Fruit fly (Drosophila melanogaster): ENCODE data around the gene CG14692.

CG14692 gene

dm6 chr3R:10803855-10804254 is at the start of gene CG14692:
Gene CG14692, minus strand, starts transcription at chr3R:10803955.
- TF ChIP-seq CG1024 (GFP tag; IDR thresholded peaks at IDR 0.05) (no peak), CkIIα-i1 (GFP tag; IDR thresholded peaks at IDR 0.05) (no peak), D (optimal IDR thresholded peaks at IDR 0.05) (no peak), D (GFP tag; optimal IDR thresholded peaks at IDR 0.05) (no peak), ash1 (GFP tag; optimal IDR thresholded peaks at IDR 0.05) (no peak), CG8924 (tag; optimal IDR thresholded peaks at IDR 0.05) (no peak), Antp (GFP tag; optimal IDR thresholded peaks at IDR 0.05) (no peak), nom (GFP tag; optimal IDR thresholded peaks at IDR 0.05) (no peak)

- TF ChIP-seq sisA (GFP tag; IDR thresholded peaks at IDR 0.05): no peak
- TF ChIP-seq Med (GFP tag): peak; percentile 74
- TF ChIP-seq usp (GFP tag; optimal IDR thresholded peaks at IDR 0.05): no peak
- TF ChIP-seq ase (GFP tag; IDR thresholded peaks at IDR 0.05): no peak
- TF ChIP-seq fru (optimal IDR thresholded peaks at IDR 0.05): no peak
- TF ChIP-seq esg (GFP tag; conservative IDR thresholded peaks at IDR 0.05): no peak
- no peak for TF ChIP-seq CG2678 (tag; optimal IDR thresholded peaks at IDR 0.05)
- peak; percentile 9 for TF ChIP-seq nom (GFP tag; optimal IDR thresholded peaks at IDR 0.05)
- peak; percentile 57 for TF ChIP-seq Dp (GFP tag; optimal IDR thresholded peaks at IDR 0.05)
- TF ChIP-seq pb (GFP tag; optimal IDR thresholded peaks at IDR 0.05): no peak
- TF ChIP-seq CG14965 (GFP tag; optimal IDR thresholded peaks at IDR 0.05; ENCODE audit: borderline replicate concordance): no peak
- no peak for TF ChIP-seq Adf1 (GFP tag; IDR thresholded peaks at IDR 0.05)
- TF ChIP-seq unpg (GFP tag; optimal IDR thresholded peaks at IDR 0.05): no peak
- TF ChIP-seq CG8765 (GFP tag; IDR thresholded peaks at IDR 0.05): no peak
- TF ChIP-seq CG8944 (GFP tag; optimal IDR thresholded peaks at IDR 0.05): no peak
- no peak for TF ChIP-seq HLHmδ (GFP tag; optimal IDR thresholded peaks at IDR 0.05)
- peak; percentile 45 for TF ChIP-seq CG13287 (GFP tag; IDR thresholded peaks at IDR 0.05; ENCODE audit: partially characterized antibody)
- no peak for TF ChIP-seq CG17612 (GFP tag; IDR thresholded peaks at IDR 0.05)
- TF ChIP-seq CG17186 (GFP tag; optimal IDR thresholded peaks at IDR 0.05): no peak
- no peak for TF ChIP-seq CG9609 (GFP tag; optimal IDR thresholded peaks at IDR 0.05)
- peak; percentile 88 for TF ChIP-seq Myb (GFP tag; optimal IDR thresholded peaks at IDR 0.05)
- TF ChIP-seq fd102C (GFP tag; optimal IDR thresholded peaks at IDR 0.05): no peak
- TF ChIP-seq dan (GFP tag; IDR thresholded peaks at IDR 0.05): no peak
- TF ChIP-seq CG16863 (GFP tag; optimal IDR thresholded peaks at IDR 0.05): no peak
- no peak for TF ChIP-seq CG18476 (GFP tag; optimal IDR thresholded peaks at IDR 0.05)
- no peak for TF ChIP-seq CG1792 (GFP tag; optimal IDR thresholded peaks at IDR 0.05)
- peak in 1 of 3 experiments; percentile 36 for TF ChIP-seq Stat92E (GFP tag; optimal IDR thresholded peaks at IDR 0.05)
- no peak for TF ChIP-seq Meics (GFP tag; optimal IDR thresholded peaks at IDR 0.05)
- no peak for TF ChIP-seq wdn (GFP tag; IDR thresholded peaks at IDR 0.05)
- TF ChIP-seq Camta (GFP tag; optimal IDR thresholded peaks at IDR 0.05): no peak
- 0 out of 3 replicates have a peak, but pooled peaks have one; percentile 19 for TF ChIP-seq hb (GFP tag; IDR thresholded peaks at IDR 0.05; ENCODE audit: partially characterized antibody)
- no peak for TF ChIP-seq Dek (tag; optimal IDR thresholded peaks at IDR 0.05)
- TF ChIP-seq sens (GFP tag): peak; percentile 13
- TF ChIP-seq CG10462 (GFP tag; optimal IDR thresholded peaks at IDR 0.05): no peak
- TF ChIP-seq Dip2 (GFP tag; IDR thresholded peaks at IDR 0.05): no peak
- TF ChIP-seq CG10267 (tag; optimal IDR thresholded peaks at IDR 0.05): no peak
- TF ChIP-seq CG17359 (tag; optimal IDR thresholded peaks at IDR 0.05): no peak
- peak; percentile 13 for TF ChIP-seq CG10979 (tag; optimal IDR thresholded peaks at IDR 0.05)
- 0 out of 2 replicates have a peak, but pooled peaks have one; percentile 21 for TF ChIP-seq MBD-R2 (GFP tag; IDR thresholded peaks at IDR 0.05)
- no peak for TF ChIP-seq CG31365 (tag; optimal IDR thresholded peaks at IDR 0.05)
- no peak for TF ChIP-seq HHEX (GFP tag; optimal IDR thresholded peaks at IDR 0.05)
- TF ChIP-seq CG13894 (tag; optimal IDR thresholded peaks at IDR 0.05): no peak
- no peak for TF ChIP-seq jigr1 (GFP tag; IDR thresholded peaks at IDR 0.05)
Measured at dm6 chr3R:10852232-10852774, 48.5 kb upstream of the CG14692 start, which contains the start of gene CG4565. Gene CG4565, plus strand, starts transcription at chr3R:10852724.
